Worm (Caenorhabditis elegans): ENCODE results near the gene F18C5.10.

ce11 chrII:6526136-6526684 is 35.0 kb downstream of the F18C5.10 start:
- no peak for TF ChIP-seq F22D6.2 (tag; optimal IDR thresholded peaks at IDR 0.05)
- TF ChIP-seq ceh-27 (GFP tag; optimal IDR thresholded peaks at IDR 0.05) = no peak
- peak; percentile 19 for TF ChIP-seq repo-1 (tag; optimal IDR thresholded peaks at IDR 0.05)
- TF ChIP-seq F39B2.1 (GFP tag; IDR thresholded peaks at IDR 0.05) = no peak
- TF ChIP-seq nhr-80 (tag; optimal IDR thresholded peaks at IDR 0.05) = no peak
